Fruit fly (Drosophila melanogaster) whole organism, adult: ENCODE data around the gene Pp2C1.

Source experiments
- CG11617 ChIP-seq: fragments of 200-800 bp; sonication (Bioruptor generic); optimal IDR thresholded peaks from 2 replicates; lab custom pipeline; 2017; ENCODE audit warnings: mild to moderate bottlenecking, missing biosample characterization, missing genetic modification reagents, missing genetic modification characterization
- CG12768 ChIP-seq: fragments of 200-800 bp; sonication (Bioruptor generic); optimal IDR thresholded peaks from 2 replicates; lab custom pipeline; 2017; ENCODE audit warnings: missing biosample characterization, missing genetic modification characterization, mild to moderate bottlenecking, moderate library complexity, missing genetic modification reagents
- CG14711 ChIP-seq: fragments of 200-800 bp; sonication (Bioruptor generic); optimal IDR thresholded peaks from 2 replicates; lab custom pipeline; 2018; ENCODE audit warnings: missing biosample characterization, mild to moderate bottlenecking, missing genetic modification characterization, moderate library complexity
- CG1620 ChIP-seq: fragments of 200-800 bp; sonication (Bioruptor generic); optimal IDR thresholded peaks from 2 replicates; lab custom pipeline; 2016; ENCODE audit warnings: missing biosample characterization, missing genetic modification characterization
- CG33017 ChIP-seq: fragments of 200-800 bp; sonication (Bioruptor generic); optimal IDR thresholded peaks from 2 replicates; lab custom pipeline; 2018; ENCODE audit warnings: missing biosample characterization, mild to moderate bottlenecking, missing genetic modification characterization, moderate library complexity
- CG5204 ChIP-seq: fragments of 200-800 bp; sonication (Bioruptor generic); optimal IDR thresholded peaks from 2 replicates; lab custom pipeline; 2016; ENCODE audit warnings: missing biosample characterization, missing genetic modification characterization
- CG7045 ChIP-seq: fragments of 200-800 bp; sonication (Bioruptor generic); optimal IDR thresholded peaks from 2 replicates; lab custom pipeline; 2017; ENCODE audit warnings: missing biosample characterization, mild to moderate bottlenecking, missing genetic modification characterization
- Clk ChIP-seq: fragments of 200-800 bp; sonication (Bioruptor generic); optimal IDR thresholded peaks from 2 replicates; lab custom pipeline; 2017; ENCODE audit warnings: missing biosample characterization, missing genetic modification characterization
- Crg-1 ChIP-seq: fragments of 200-800 bp; sonication (Bioruptor generic); optimal IDR thresholded peaks from 2 replicates; lab custom pipeline; 2016; ENCODE audit warnings: missing biosample characterization, missing genetic modification characterization
- Hr96 ChIP-seq: fragments of 200-800 bp; sonication (Bioruptor generic); optimal IDR thresholded peaks from 2 replicates; lab custom pipeline; 2016; ENCODE audit warnings: missing biosample characterization, missing genetic modification characterization
- Mnt ChIP-seq: fragments of 200-800 bp; sonication (Bioruptor generic); optimal IDR thresholded peaks from 2 replicates; lab custom pipeline; 2016; ENCODE audit warnings: missing biosample characterization, mild to moderate bottlenecking, missing genetic modification characterization
- bab1 ChIP-seq: fragments of 200-800 bp; sonication (Bioruptor generic); optimal IDR thresholded peaks from 3 replicates; lab custom pipeline; 2019; ENCODE audit warnings: missing biosample characterization, mild to moderate bottlenecking, missing genetic modification characterization, moderate library complexity
- cic ChIP-seq: fragments of 200-800 bp; sonication (Bioruptor generic); optimal IDR thresholded peaks from 2 replicates; lab custom pipeline; 2017; ENCODE audit warnings: missing biosample characterization, mild to moderate bottlenecking, missing genetic modification characterization, moderate library complexity
- cnc ChIP-seq, 2 experiments: fragments of >200 bp; optimal IDR thresholded peaks; 2 replicates each; lab custom pipeline; 2017
- kay ChIP-seq: fragments of 200-800 bp; sonication (Bioruptor generic); peaks from one replicate; lab custom pipeline; 2016; ENCODE audit warnings: missing biosample characterization, missing genetic modification characterization, borderline replicate concordance
- ovo ChIP-seq: fragments of 200-800 bp; sonication (Bioruptor generic); optimal IDR thresholded peaks from 2 replicates; lab custom pipeline; 2016; ENCODE audit warnings: missing biosample characterization, missing genetic modification characterization
- pad ChIP-seq: fragments of 200-800 bp; sonication (Bioruptor generic); optimal IDR thresholded peaks from 3 replicates; lab custom pipeline; 2017; ENCODE audit warnings: missing biosample characterization, missing genetic modification characterization, mild to moderate bottlenecking, moderate library complexity, missing genetic modification reagents
- tj ChIP-seq: fragments of 200-800 bp; sonication (Bioruptor generic); optimal IDR thresholded peaks from 3 replicates; lab custom pipeline; 2017; ENCODE audit warnings: missing biosample characterization, mild to moderate bottlenecking, missing genetic modification characterization, moderate library complexity
- toe ChIP-seq: fragments of 200-800 bp; sonication (Bioruptor generic); optimal IDR thresholded peaks from 2 replicates; lab custom pipeline; 2016; ENCODE audit warnings: missing biosample characterization, missing genetic modification characterization

Pp2C1 gene

DNA sequence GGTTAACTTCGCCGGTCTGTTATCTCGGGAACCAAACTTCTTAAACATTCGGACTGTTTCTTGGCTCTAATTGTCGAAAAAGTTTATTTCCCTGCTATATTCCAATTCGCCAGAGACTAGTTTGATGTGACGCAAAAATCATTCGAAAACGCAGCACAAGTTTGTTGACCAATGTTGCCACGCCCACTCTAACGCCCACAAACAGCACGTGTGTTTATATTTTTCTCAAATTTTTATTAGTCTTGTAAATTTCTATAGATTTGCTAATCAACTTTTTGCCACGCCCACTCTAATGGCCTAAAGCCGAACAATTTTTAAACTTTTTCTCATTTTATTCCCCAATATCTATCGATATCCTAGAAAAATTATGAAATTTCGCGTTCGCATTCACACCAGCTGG, 55.9 kb downstream of the Pp2C1 start, which contains the start of gene Alms1b:
Alms1b (minus strand) TSS at position 101 of the 400 bp plus-strand sequence.
- TF ChIP-seq toe (GFP tag; lab: Kevin White, UChicago) (no peak), bab1 (GFP tag; lab: Kevin White, UChicago) (no peak), pad (no peak), Crg-1 (no peak), kay (no peak), cic (no peak), Hr96 (no peak), Mnt (GFP tag; lab: Kevin White, UChicago) (no peak), tj (no peak), CG33017 (tag; lab: Kevin White, UChicago) (no peak), CG7045 (GFP tag; lab: Kevin White, UChicago) (no peak), ovo (GFP tag; lab: Kevin White, UChicago) (no peak), CG5204 (GFP tag; lab: Kevin White, UChicago) (no peak), CG14711 (no peak), CG12768 (GFP tag; lab: Kevin White, UChicago) (no peak), CG11617 (GFP tag; lab: Kevin White, UChicago) (no peak), CG1620 (GFP tag; lab: Kevin White, UChicago) (no peak), cnc (optimal IDR thresholded peaks at IDR 0.05; lab: Kevin White, UChicago) (no peak), Clk (GFP tag; lab: Kevin White, UChicago) (no peak)
